Worm (Caenorhabditis elegans) whole organism, dauer: ENCODE results near the gene nhr-260.

Source experiments
- unc-62 ChIP-seq: sonication (generic microtip); optimal IDR thresholded peaks from 2 replicates; lab custom pipeline; 2017; ENCODE audit warnings: missing biosample characterization, missing genetic modification reagents, missing genetic modification characterization

nhr-260 gene

DNA sequence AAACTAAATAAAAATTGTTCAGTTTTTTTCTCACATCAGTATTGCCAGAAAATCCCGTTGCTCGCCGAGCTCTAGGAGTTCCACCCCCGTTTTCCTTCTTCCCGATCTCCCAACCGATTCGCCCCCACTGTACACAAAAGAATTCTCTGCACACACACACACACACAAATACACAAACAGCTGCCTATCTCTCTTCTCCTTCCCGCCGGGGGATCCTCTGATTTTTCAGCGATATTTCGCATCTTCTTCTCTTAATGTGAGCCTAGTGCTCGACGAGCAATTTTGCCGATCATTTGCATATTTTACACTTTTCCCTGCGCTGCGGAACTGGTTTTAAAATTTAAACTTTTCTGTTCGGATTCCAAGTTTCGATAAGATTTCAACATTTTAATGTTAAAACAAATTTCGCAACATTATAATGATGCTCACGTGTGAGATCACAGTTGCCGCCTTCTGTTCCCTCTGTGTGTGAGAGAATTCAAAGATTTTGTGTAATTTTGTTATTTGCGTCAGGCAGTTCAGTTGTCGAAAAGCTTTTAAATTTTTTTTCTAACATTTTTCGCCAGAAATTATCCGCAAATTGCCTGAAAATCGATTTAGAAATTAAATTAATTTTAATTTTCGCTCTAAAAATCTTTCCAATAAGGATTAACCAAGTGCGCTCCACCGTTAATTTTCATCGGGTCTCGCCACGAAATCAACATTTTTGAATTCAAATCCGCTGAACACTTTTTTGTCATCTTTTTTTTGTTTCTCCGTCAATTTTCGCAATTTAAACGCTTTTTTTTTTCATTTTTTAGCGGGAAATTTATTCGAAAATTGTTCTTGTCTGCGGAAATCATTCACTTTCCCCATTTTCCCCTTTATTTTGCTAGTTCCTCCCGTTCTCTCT, 40.1 kb downstream of the nhr-260 start:
- TF ChIP-seq unc-62 (GFP tag; lab: Kevin White, UChicago) = no peak

DNA sequence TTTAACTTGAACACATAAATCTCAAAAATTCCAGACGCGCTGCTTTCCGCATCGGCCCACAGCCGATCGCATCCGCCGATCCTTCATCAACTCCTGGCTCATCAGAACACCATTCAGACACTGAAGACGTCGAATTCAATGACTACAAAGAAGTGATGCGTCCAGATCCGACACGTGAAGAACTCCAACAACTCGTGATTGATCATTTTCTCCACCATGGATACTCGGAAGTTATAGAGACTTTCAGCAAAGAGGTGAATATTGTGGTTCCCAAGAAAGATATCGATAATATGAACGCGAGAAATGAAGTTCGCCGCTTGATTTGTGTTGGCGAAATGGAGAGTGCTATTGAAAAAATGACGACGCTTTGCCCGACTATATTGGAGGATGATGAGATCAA, 42.5 kb downstream of the nhr-260 start:
- TF ChIP-seq unc-62 (GFP tag; lab: Kevin White, UChicago) = no peak

DNA sequence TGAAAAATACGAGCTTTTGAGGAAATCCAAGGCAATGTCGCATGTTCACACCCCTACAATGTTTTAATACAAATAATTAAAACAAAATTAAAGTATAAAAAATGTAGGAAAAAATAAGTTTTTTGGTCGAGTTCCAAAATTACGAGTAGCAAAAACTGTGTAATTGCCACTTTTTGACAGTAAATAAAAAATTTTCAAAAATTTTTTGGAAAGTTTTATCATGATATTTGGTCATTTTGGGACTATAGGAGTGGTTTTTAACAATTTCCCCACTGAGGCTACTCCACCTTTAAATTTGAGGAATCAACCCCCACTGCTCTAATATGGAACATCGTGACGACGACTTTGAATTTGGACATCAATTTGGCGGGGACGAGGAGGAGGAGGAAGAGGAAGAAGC, 44.0 kb downstream of the nhr-260 start, which contains the start of gene gid-8:
Gene gid-8 (plus strand): TSS at position 301 of the 400 bp plus-strand sequence.
- TF ChIP-seq unc-62 (GFP tag; lab: Kevin White, UChicago) = no peak

DNA sequence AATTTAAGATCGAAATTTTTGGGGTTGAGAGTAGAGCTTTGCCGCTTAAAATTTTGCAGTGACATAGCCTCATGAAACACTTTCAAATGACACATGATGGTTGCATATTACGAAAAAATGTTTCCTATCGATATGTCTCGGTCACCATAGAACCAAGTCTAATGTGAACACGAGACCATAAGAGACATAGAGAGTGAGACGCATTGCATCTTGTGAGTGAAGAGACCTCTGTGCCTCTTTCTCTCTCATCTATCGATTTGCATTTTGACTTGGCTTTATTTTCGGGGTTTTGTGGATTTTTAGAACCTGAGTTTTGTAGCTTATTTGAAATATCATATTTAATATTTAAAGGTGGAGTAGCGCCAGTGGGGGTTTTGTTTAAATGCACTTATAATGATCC, 44.5 kb downstream of the nhr-260 start:
- TF ChIP-seq unc-62 (GFP tag; lab: Kevin White, UChicago) = no peak

DNA sequence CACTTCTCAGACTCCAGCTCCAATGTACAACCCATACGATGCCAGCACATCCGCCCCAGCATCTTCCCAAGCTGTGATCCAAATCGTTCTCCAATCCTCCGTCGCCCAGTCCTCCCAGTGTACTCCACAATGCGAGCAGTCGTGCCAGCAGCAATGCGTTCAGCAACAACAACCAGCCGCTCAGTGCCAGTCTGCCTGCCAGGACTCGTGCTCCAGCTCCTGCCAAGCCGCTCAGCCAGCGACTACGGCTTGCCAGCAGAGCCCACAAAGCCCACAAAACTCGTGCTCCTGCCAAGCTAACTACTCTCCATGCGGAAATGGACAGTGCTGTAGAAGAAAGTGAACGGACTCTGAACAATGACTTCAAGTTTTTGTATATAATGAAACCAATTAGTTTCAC, 45.5 kb downstream of the nhr-260 start:
- TF ChIP-seq unc-62 (GFP tag; lab: Kevin White, UChicago) = no peak

DNA sequence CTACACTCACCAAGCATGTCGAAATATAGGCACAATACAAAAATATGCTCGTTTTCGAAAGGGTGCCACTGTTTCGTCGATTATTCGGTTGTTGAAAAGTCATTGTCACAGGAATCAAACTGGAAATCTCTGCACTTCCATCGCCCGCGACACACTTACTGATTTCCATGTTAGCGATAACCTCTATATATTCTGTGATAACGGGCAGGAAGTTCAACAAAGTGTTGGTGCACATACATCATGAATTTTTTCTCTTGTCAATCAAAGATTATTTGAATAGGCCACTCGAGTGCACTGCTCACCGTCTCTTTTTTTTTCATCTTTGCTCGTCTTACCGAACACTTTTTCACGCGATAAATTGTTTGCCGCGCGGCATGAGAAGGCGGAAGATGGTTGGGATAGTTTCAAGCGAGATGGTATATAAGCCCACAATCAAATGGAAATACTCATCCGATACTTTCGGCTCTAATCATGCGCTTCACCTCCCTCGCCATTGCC, 46.8 kb downstream of the nhr-260 start, which contains the start of the genes fpn-1.2 and pqn-54:
Gene fpn-1.2 (minus strand): TSS at position 157 of the 498 bp plus-strand sequence.
Gene pqn-54 (plus strand): TSS at position 448 of the 498 bp plus-strand sequence.
- no peak for TF ChIP-seq unc-62 (GFP tag; lab: Kevin White, UChicago)

DNA sequence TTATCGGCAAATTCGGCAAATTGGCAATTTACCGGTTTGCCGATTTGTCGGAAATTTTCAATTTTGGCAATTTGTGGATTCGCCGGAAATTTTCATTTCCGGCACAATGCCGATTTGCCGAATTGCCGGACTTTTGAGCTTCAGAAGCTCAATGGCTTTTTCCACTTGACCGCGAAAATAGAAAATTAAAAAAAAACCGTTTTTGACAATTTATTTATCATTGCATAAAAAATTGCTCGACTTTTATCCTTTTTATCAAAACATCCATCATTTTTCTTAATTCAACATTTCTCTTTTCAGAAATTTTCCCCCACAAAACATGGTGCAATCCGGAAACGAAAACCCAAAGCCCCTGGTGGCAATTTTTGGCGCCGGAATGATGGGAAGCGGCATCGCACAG, 51.4 kb downstream of the nhr-260 start, which contains the start of gene hacd-1:
Gene hacd-1 (plus strand): TSS at position 301 of the 400 bp plus-strand sequence.
- TF ChIP-seq unc-62 (GFP tag; lab: Kevin White, UChicago) = no peak
